Worm (Caenorhabditis elegans): ENCODE data around the gene fipr-12.

The fipr-12 gene

DNA sequence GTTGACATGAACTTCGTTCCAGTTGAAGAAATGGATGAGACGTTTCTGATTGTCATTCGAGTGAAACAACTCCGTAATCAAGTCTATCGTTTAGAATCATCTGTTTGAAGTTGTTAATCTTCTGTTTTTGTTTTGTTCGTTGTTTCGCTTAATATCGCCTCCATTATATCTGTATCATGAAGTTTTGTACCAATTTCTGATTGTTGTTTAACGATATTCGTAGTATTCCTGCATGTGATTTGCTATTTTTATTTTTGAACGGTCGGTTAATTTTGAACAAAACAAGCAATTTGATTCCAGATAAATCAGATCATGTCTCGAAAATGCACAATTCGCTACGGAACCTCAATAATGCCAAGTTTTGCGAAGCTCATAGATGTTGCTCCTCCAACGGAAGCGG lies 39.4 kb downstream of the fipr-12 start, which contains the start of gene C27H6.9:
TSS of gene C27H6.9 (plus strand) at position 301 of the 400 bp plus-strand sequence.
- TF ChIP-seq sdc-2 (tag; optimal IDR thresholded peaks at IDR 0.05) (no peak), rnt-1 (tag; optimal IDR thresholded peaks at IDR 0.05) (no peak), sox-4 (tag; optimal IDR thresholded peaks at IDR 0.05) (no peak), pax-1 (tag; optimal IDR thresholded peaks at IDR 0.05) (no peak), ceh-22 (tag; optimal IDR thresholded peaks at IDR 0.05) (no peak)

DNA sequence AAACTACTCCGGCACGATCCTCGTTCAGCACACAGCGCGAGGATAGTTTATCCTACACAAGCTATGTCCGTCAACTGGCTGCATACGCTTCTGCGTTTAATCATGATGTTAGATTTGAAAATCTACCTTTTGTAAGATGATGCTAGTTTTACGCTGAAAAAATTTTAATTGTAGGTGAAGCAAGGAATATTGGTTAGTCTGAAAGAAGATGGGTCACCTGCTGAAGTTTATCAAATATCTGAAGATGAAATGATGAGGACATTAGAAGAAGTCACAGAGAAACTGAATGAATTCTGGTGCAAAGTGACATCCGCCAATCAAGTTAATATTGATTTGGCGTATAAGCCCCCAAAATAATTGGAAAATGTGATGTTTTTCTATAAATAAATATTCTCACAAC lies 40.4 kb downstream of the fipr-12 start:
- TF ChIP-seq ceh-14 (tag; optimal IDR thresholded peaks at IDR 0.05): no peak
- TF ChIP-seq sox-4 (tag; optimal IDR thresholded peaks at IDR 0.05): no peak
- TF ChIP-seq eyg-1 (tag; optimal IDR thresholded peaks at IDR 0.05): no peak
- no peak for TF ChIP-seq lin-11 (tag; optimal IDR thresholded peaks at IDR 0.05)
- no peak for TF ChIP-seq tbx-7 (tag; optimal IDR thresholded peaks at IDR 0.05)
- TF ChIP-seq sdc-2 (tag; optimal IDR thresholded peaks at IDR 0.05): no peak
- TF ChIP-seq K09A11.1 (tag; optimal IDR thresholded peaks at IDR 0.05; ENCODE audit: insufficient read depth): no peak
- no peak for TF ChIP-seq unc-55 (GFP tag; optimal IDR thresholded peaks at IDR 0.05)
- TF ChIP-seq hlh-15 (tag; optimal IDR thresholded peaks at IDR 0.05): no peak
- TF ChIP-seq elt-4 (tag; optimal IDR thresholded peaks at IDR 0.05): no peak
- no peak for TF ChIP-seq hlh-8 (tag; optimal IDR thresholded peaks at IDR 0.05)
- no peak for TF ChIP-seq ceh-48 (tag; optimal IDR thresholded peaks at IDR 0.05)
- no peak for TF ChIP-seq pha-4 (tag; optimal IDR thresholded peaks at IDR 0.05)
- TF ChIP-seq madf-2 (tag; optimal IDR thresholded peaks at IDR 0.05): no peak
- TF ChIP-seq ceh-18 (tag; optimal IDR thresholded peaks at IDR 0.05): no peak
- TF ChIP-seq K02D7.2 (tag; optimal IDR thresholded peaks at IDR 0.05): no peak
- TF ChIP-seq zip-5 (tag; optimal IDR thresholded peaks at IDR 0.05): no peak
- TF ChIP-seq hlh-30 (tag; optimal IDR thresholded peaks at IDR 0.05; ENCODE audit: insufficient read depth): no peak
- no peak for TF ChIP-seq Y22D7AL.16 (tag; optimal IDR thresholded peaks at IDR 0.05)

DNA sequence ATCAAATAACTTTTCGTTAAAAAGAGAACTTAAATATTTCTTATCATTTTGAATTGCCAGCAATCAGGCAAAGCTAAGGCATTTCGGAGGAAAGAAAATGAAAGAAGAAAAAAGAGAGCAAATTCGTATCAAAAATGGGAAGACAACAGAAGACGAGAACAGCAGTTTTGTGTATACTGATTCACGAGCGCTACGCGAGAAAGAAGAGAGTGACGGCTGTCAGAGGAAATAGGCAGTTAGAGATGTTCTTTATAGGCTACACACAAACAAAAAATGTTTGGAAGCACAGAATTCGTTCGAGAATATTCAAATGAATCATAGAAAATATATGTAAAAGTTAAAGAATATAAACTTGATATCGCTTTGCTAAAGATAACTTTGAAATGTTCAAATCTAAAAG lies 41.7 kb downstream of the fipr-12 start:
- TF ChIP-seq odd-2 (tag; optimal IDR thresholded peaks at IDR 0.05): no peak
- TF ChIP-seq hlh-6 (tag; optimal IDR thresholded peaks at IDR 0.05): no peak
- TF ChIP-seq F13H6.1 (tag; optimal IDR thresholded peaks at IDR 0.05): no peak
- no peak for TF ChIP-seq pros-1 (tag; optimal IDR thresholded peaks at IDR 0.05)
- no peak for TF ChIP-seq madf-2 (tag; optimal IDR thresholded peaks at IDR 0.05)
- TF ChIP-seq T23F11.4 (GFP tag; optimal IDR thresholded peaks at IDR 0.05): no peak
- TF ChIP-seq npax-4 (tag; optimal IDR thresholded peaks at IDR 0.05): no peak
- no peak for TF ChIP-seq tbx-2 (tag; optimal IDR thresholded peaks at IDR 0.05)
- TF ChIP-seq hlh-13 (GFP tag; optimal IDR thresholded peaks at IDR 0.05): no peak
- TF ChIP-seq fkh-6 (tag; optimal IDR thresholded peaks at IDR 0.05): no peak
- no peak for TF ChIP-seq hlh-8 (tag; optimal IDR thresholded peaks at IDR 0.05)
- no peak for TF ChIP-seq nhr-232 (tag; optimal IDR thresholded peaks at IDR 0.05)
- no peak for TF ChIP-seq pax-1 (tag; optimal IDR thresholded peaks at IDR 0.05)
- TF ChIP-seq ref-2 (tag; optimal IDR thresholded peaks at IDR 0.05): no peak
- TF ChIP-seq ztf-16 (tag; optimal IDR thresholded peaks at IDR 0.05): no peak
- TF ChIP-seq hlh-15 (tag; optimal IDR thresholded peaks at IDR 0.05): no peak
- no peak for TF ChIP-seq unc-86 (tag; optimal IDR thresholded peaks at IDR 0.05)
- TF ChIP-seq dmd-4 (tag; optimal IDR thresholded peaks at IDR 0.05; ENCODE audit: borderline replicate concordance): no peak
- TF ChIP-seq mec-3 (tag; optimal IDR thresholded peaks at IDR 0.05; ENCODE audit: borderline replicate concordance): no peak

DNA sequence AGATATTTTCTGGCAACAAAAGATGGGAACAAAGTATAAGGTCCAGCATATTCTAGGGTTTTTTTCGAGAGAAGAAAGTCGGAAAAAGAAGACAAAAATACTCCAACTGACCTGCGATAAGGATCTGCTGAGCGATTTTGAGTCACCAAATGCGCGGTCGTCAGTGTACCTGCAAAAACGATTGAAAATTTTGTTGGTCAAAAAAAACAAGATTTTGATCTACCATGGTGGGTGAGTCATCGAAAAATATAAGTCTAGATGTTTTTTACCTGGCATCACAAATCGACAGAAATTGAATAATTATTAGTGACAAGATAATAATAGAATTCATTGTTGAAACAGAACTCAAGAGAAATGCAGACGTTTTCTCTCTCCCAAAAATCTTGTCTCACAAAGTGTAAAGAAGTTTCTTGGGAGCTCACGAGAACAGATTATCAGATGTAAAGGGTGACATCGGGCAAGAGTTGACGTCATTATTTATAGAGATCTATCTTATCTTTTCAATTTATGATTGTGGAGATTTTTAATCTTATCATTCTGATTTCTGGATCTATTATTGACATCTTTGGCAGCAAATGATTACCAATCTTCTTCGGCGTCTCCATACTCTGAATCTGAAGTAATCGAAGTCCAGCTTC lies 42.2 kb downstream of the fipr-12 start:
- TF ChIP-seq elt-2 (tag; optimal IDR thresholded peaks at IDR 0.05) (no peak), ceh-48 (tag; optimal IDR thresholded peaks at IDR 0.05) (no peak), ceh-34 (tag; optimal IDR thresholded peaks at IDR 0.05) (no peak), ceh-2 (tag; optimal IDR thresholded peaks at IDR 0.05) (no peak)
